Worm (Caenorhabditis elegans) whole organism, L4 larva: ENCODE measurements around the gene srt-69.

Experiments used
- F37D6.2 ChIP-seq: sonication (generic microtip); optimal IDR thresholded peaks from 2 replicates; lab custom pipeline; 2016; ENCODE audit warnings: mild to moderate bottlenecking, missing genetic modification characterization, missing compliant biosample characterization
- R02D3.7 ChIP-seq: fragments of 150-350 bp; sonication (generic microtip); optimal IDR thresholded peaks from 3 replicates; lab custom pipeline; 2014; ENCODE audit warnings: missing biosample characterization, missing genetic modification characterization
- gei-8 ChIP-seq: fragments of 200-800 bp; sonication (Bioruptor generic); optimal IDR thresholded peaks from 2 replicates; lab custom pipeline; 2018; ENCODE audit warnings: mild to moderate bottlenecking, missing genetic modification characterization, missing compliant biosample characterization
- mdt-29 ChIP-seq: fragments of 200-800 bp; sonication (Bioruptor generic); IDR thresholded peaks from 2 replicates; pipeline ENCODE4 v1.3.6; 2022; ENCODE audit warnings: missing genetic modification reagents, missing genetic modification characterization, missing compliant biosample characterization
- nhr-237 ChIP-seq: sonication (generic microtip); optimal IDR thresholded peaks from 2 replicates; lab custom pipeline; 2017; ENCODE audit warnings: missing biosample characterization, missing genetic modification characterization
- unc-130 ChIP-seq: sonication (generic microtip); optimal IDR thresholded peaks from 2 replicates; lab custom pipeline; 2016; ENCODE audit warnings: missing genetic modification reagents, missing genetic modification characterization, missing compliant biosample characterization
- ztf-11 ChIP-seq: fragments of 150-350 bp; optimal IDR thresholded peaks from 2 replicates; lab custom pipeline; 2014; ENCODE audit warnings: missing biosample characterization, missing genetic modification characterization

DNA sequence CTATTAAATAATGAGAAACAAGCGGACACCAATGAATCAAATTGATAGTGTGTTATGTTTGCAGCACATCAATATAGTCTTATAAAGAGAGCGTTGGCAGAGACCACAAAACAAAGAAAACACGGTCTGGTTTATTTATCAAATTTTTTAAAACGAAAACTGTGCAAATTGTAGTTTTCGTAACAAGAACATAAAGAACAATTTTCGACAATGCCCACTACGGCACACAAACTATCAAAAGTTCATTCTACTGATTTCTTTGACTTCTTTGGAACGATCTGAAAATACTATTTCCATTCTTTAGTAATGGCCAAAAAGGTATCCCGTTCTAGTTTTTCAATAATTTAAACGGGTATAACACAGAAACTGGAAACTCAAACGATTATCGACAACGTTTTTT lies 28.4 kb downstream of the srt-69 start, which contains the start of gene cest-35.2:
- TF ChIP-seq F37D6.2 (no peak), unc-130 (no peak), ztf-11 (tag; lab: Kevin White, UChicago) (no peak), mdt-29 (no peak), R02D3.7 (tag; lab: Kevin White, UChicago) (no peak), gei-8 (GFP tag; lab: Kevin White, UChicago) (no peak), nhr-237 (tag; lab: Kevin White, UChicago) (no peak)
